Worm (Caenorhabditis elegans) whole organism, L3 larva: ENCODE data around the gene F56D6.18.

Source experiments
- R02D3.7 ChIP-seq: fragments of 150-350 bp; optimal IDR thresholded peaks from 2 replicates; lab custom pipeline; 2014; ENCODE audit warnings: missing biosample characterization, missing genetic modification characterization
- ZK546.5 ChIP-seq: sonication (generic microtip); optimal IDR thresholded peaks from 2 replicates; lab custom pipeline; 2017; ENCODE audit warnings: missing biosample characterization, missing genetic modification characterization
- ama-1 ChIP-seq: fragments of 150-350 bp; optimal IDR thresholded peaks from 2 replicates; lab custom pipeline; 2018
- ceh-16 ChIP-seq: sonication (generic microtip); optimal IDR thresholded peaks from 2 replicates; lab custom pipeline; 2017; ENCODE audit warnings: missing biosample characterization, missing genetic modification characterization
- ceh-82 ChIP-seq: fragments of 150-350 bp; optimal IDR thresholded peaks from 2 replicates; lab custom pipeline; 2014; ENCODE audit warnings: missing biosample characterization, missing genetic modification characterization
- ceh-9 ChIP-seq: sonication (generic microtip); optimal IDR thresholded peaks from 2 replicates; lab custom pipeline; 2018; ENCODE audit warnings: missing biosample characterization, missing genetic modification characterization
- daf-12 ChIP-seq: fragments of 150-350 bp; optimal IDR thresholded peaks from 2 replicates; lab custom pipeline; 2014; ENCODE audit warnings: missing biosample characterization, missing genetic modification reagents, missing genetic modification characterization
- egl-5 ChIP-seq: fragments of 150-350 bp; optimal IDR thresholded peaks from 2 replicates; lab custom pipeline; 2017; ENCODE audit warnings: missing biosample characterization, missing genetic modification reagents, missing genetic modification characterization, inconsistent platforms
- elt-1 ChIP-seq: fragments of 150-350 bp; optimal IDR thresholded peaks from 2 replicates; lab custom pipeline; 2014; ENCODE audit warnings: missing biosample characterization, missing genetic modification characterization
- elt-2 ChIP-seq: sonication (generic microtip); optimal IDR thresholded peaks from 2 replicates; lab custom pipeline; 2016; ENCODE audit warnings: missing genetic modification reagents, mild to moderate bottlenecking, missing genetic modification characterization, missing compliant biosample characterization
- elt-3 ChIP-seq, 3 experiments: fragments of 150-350 bp in 1 of 3; sonication (generic microtip) in 2 of 3; optimal IDR thresholded peaks; 2 replicates in 2 of 3; 4 replicates in 1 of 3; lab custom pipeline; 2014 to 2017; ENCODE audit warnings: missing biosample characterization in 3 of 3, missing genetic modification characterization in 3 of 3
- eor-1 ChIP-seq, 2 experiments: fragments of 150-350 bp; optimal IDR thresholded peaks; 2 replicates each; lab custom pipeline; 2014 to 2018; ENCODE audit warnings: missing biosample characterization in 2 of 2, missing genetic modification characterization in 2 of 2
- fkh-10 ChIP-seq: sonication (generic microtip); optimal IDR thresholded peaks from 2 replicates; lab custom pipeline; 2017; ENCODE audit warnings: missing biosample characterization, missing genetic modification reagents, missing genetic modification characterization
- fkh-2 ChIP-seq: fragments of 150-350 bp; optimal IDR thresholded peaks from 2 replicates; lab custom pipeline; 2014; ENCODE audit warnings: missing biosample characterization, missing genetic modification reagents, missing genetic modification characterization
- fos-1 ChIP-seq: fragments of 150-350 bp; optimal IDR thresholded peaks from 2 replicates; lab custom pipeline; 2014; ENCODE audit warnings: missing biosample characterization, missing genetic modification characterization
- lsy-12 ChIP-seq: sonication (generic microtip); optimal IDR thresholded peaks from 2 replicates; lab custom pipeline; 2016; ENCODE audit warnings: mild to moderate bottlenecking, missing genetic modification characterization, missing compliant biosample characterization
- mdl-1 ChIP-seq: fragments of 150-350 bp; optimal IDR thresholded peaks from 2 replicates; lab custom pipeline; 2014; ENCODE audit warnings: missing biosample characterization, missing genetic modification characterization
- mml-1 ChIP-seq: fragments of 150-350 bp; sonication (generic microtip); optimal IDR thresholded peaks from 3 replicates; lab custom pipeline; 2014; ENCODE audit warnings: missing biosample characterization, missing genetic modification characterization
- nfya-1 ChIP-seq: sonication (generic microtip); optimal IDR thresholded peaks from 2 replicates; lab custom pipeline; 2017; ENCODE audit warnings: missing genetic modification characterization, mild to moderate bottlenecking, missing compliant biosample characterization, antibody characterized with exemption, moderate library complexity; ENCODE audit not compliant: insufficient read depth
- nhr-11 ChIP-seq: fragments of 150-350 bp; optimal IDR thresholded peaks from 2 replicates; lab custom pipeline; 2014; ENCODE audit warnings: missing biosample characterization, missing genetic modification characterization
- nhr-12 ChIP-seq: fragments of 150-350 bp; optimal IDR thresholded peaks from 2 replicates; lab custom pipeline; 2014; ENCODE audit warnings: missing biosample characterization, missing genetic modification characterization
- nhr-23 ChIP-seq: fragments of 150-350 bp; optimal IDR thresholded peaks from 2 replicates; lab custom pipeline; 2014; ENCODE audit warnings: missing biosample characterization, missing genetic modification reagents, missing genetic modification characterization
- nhr-237 ChIP-seq: fragments of 150-350 bp; optimal IDR thresholded peaks from 2 replicates; lab custom pipeline; 2014; ENCODE audit warnings: missing biosample characterization, missing genetic modification characterization
- nhr-25 ChIP-seq: sonication (generic microtip); optimal IDR thresholded peaks from 2 replicates; lab custom pipeline; 2017; ENCODE audit warnings: missing biosample characterization, missing genetic modification characterization
- nhr-28 ChIP-seq: fragments of 150-350 bp; optimal IDR thresholded peaks from 2 replicates; lab custom pipeline; 2014; ENCODE audit warnings: missing biosample characterization, missing genetic modification characterization
- nhr-67 ChIP-seq: fragments of 150-350 bp; optimal IDR thresholded peaks from 2 replicates; lab custom pipeline; 2014; ENCODE audit warnings: missing biosample characterization, missing genetic modification characterization
- pha-4 ChIP-seq: fragments of 150-350 bp; optimal IDR thresholded peaks from 2 replicates; lab custom pipeline; 2014; ENCODE audit warnings: missing biosample characterization, missing genetic modification reagents, missing genetic modification characterization
- pqm-1 ChIP-seq: fragments of 150-350 bp; optimal IDR thresholded peaks from 2 replicates; lab custom pipeline; 2017; ENCODE audit warnings: missing biosample characterization, missing genetic modification characterization, inconsistent platforms
- sea-2 ChIP-seq: fragments of 150-350 bp; sonication (generic microtip); optimal IDR thresholded peaks from 4 replicates; lab custom pipeline; 2014; ENCODE audit warnings: missing biosample characterization, missing genetic modification reagents, missing genetic modification characterization
- skn-1 ChIP-seq: fragments of 150-350 bp; optimal IDR thresholded peaks from 2 replicates; lab custom pipeline; 2014; ENCODE audit warnings: missing biosample characterization, missing genetic modification characterization
- snpc-4 ChIP-seq: fragments of 150-350 bp; optimal IDR thresholded peaks from 2 replicates; lab custom pipeline; 2014; ENCODE audit warnings: missing biosample characterization, missing genetic modification characterization
- tbx-2 ChIP-seq: sonication (generic microtip); optimal IDR thresholded peaks from 2 replicates; lab custom pipeline; 2016; ENCODE audit warnings: mild to moderate bottlenecking, missing genetic modification characterization, missing compliant biosample characterization
- unc-62 ChIP-seq: fragments of 150-350 bp; sonication (generic microtip); optimal IDR thresholded peaks from 4 replicates; lab custom pipeline; 2014; ENCODE audit warnings: missing biosample characterization, missing genetic modification reagents, missing genetic modification characterization
- zag-1 ChIP-seq: fragments of 150-350 bp; optimal IDR thresholded peaks from 2 replicates; lab custom pipeline; 2014; ENCODE audit warnings: missing biosample characterization, missing genetic modification characterization
- ztf-4 ChIP-seq: fragments of 150-350 bp; optimal IDR thresholded peaks from 2 replicates; lab custom pipeline; 2014; ENCODE audit warnings: missing biosample characterization, missing genetic modification characterization

Gene F56D6.18

DNA sequence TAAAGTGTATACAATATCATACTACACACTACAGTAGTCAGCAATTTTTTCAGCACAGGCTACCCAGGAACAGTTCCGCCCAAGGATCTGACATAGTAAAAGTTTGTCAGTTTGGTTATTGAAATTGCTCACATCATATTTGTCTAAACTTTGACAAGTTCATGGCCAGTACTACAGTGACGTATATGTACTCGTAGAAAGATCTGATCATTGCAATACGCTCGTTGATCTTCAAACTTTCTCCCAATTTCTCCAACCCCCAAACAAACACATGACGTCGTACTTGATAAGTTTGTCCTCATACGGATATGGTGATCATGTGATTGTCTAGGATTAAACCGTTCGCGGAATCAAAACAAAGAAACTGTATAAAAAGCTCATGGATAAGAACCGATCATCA, 17.0 kb downstream of the F56D6.18 start, which contains the start of gene dct-8:
Gene dct-8 (plus strand): TSS at position 301 of the 400 bp plus-strand sequence.
- no peak for TF ChIP-seq eor-1 (tag; optimal IDR thresholded peaks at IDR 0.05; lab: Kevin White, UChicago)
- no peak for TF ChIP-seq tbx-2 (tag; lab: Kevin White, UChicago)
- TF ChIP-seq elt-1 (tag; lab: Kevin White, UChicago), result no peak
- TF ChIP-seq fos-1 (tag; lab: Kevin White, UChicago), result no peak
- TF ChIP-seq lsy-12 (tag; lab: Kevin White, UChicago), result no peak
- no peak for TF ChIP-seq nhr-67
- no peak for TF ChIP-seq nhr-25
- no peak for TF ChIP-seq fkh-2 (tag; lab: Kevin White, UChicago)
- no peak for TF ChIP-seq daf-12 (tag; lab: Kevin White, UChicago)
- no peak for TF ChIP-seq nhr-237 (tag; lab: Kevin White, UChicago)
- TF ChIP-seq nfya-1 (tag; lab: Kevin White, UChicago), result no peak
- no peak for TF ChIP-seq ceh-16 (tag; lab: Kevin White, UChicago)
- no peak for TF ChIP-seq snpc-4 (tag; lab: Kevin White, UChicago)
- no peak for TF ChIP-seq nhr-12 (tag; lab: Kevin White, UChicago)
- no peak for TF ChIP-seq ceh-82 (tag; lab: Kevin White, UChicago)
- TF ChIP-seq ZK546.5 (tag; lab: Kevin White, UChicago), result no peak

DNA sequence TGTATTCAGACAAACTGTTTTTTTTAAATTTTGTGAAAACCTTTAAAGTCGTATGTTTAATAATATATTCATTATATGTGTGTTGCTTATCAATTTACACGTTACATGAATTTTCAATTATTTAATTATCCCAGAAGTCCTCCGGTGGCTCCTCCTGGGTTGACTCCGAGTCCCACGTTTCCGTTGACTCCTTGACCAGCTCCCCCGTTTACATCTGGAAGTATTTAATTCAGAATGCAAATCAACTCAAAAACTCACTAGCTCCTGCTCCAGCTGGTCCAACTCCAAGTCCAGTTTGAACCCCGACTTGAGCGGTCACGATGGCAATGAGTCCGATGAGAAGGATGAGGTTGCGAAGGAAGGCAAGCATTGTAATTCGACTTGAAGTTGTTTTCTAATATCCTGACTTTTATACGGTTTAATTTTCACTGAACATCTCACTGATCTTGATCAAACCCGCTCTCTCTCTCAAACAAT, 17.7 kb downstream of the F56D6.18 start, which contains the start of gene F56D6.8:
Gene F56D6.8 (minus strand): TSS at position 427 of the 477 bp plus-strand sequence.
- TF ChIP-seq eor-1 (tag; optimal IDR thresholded peaks at IDR 0.05; lab: Kevin White, UChicago) (no peak), pha-4 (tag; lab: Kevin White, UChicago) (no peak), pqm-1 (tag; lab: Kevin White, UChicago) (no peak), elt-3 (tag; optimal IDR thresholded peaks at IDR 0.05; lab: Kevin White, UChicago) (no peak), lsy-12 (tag; lab: Kevin White, UChicago) (no peak), unc-62 (GFP tag; lab: Kevin White, UChicago) (no peak), fkh-10 (GFP tag; lab: Kevin White, UChicago) (no peak), ztf-4 (tag; lab: Kevin White, UChicago) (no peak), fkh-2 (tag; lab: Kevin White, UChicago) (no peak), mml-1 (tag; lab: Kevin White, UChicago) (no peak), nhr-11 (tag; lab: Kevin White, UChicago) (no peak)

DNA sequence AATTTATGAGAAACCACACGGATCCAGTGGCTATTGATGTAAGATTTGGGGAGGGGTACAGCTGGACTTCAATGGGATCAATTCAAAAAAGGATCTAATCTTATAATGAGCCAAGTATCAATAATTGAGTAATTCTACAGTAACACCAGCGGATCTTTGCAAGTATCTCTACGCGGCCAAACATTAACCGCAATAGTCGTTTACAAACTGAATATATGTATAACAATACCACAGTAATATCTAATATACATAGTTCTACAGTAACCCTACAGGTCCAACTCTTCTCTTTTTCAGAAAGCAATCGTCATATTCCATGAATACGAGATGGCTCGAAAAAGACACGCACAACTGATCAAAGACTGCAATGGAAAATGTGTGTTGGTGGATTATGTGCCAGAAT, 19.7 kb downstream of the F56D6.18 start, which contains the start of gene F56D6.9:
Gene F56D6.9 (plus strand): TSS at position 301 of the 400 bp plus-strand sequence.
- TF ChIP-seq egl-5, result no peak
- TF ChIP-seq zag-1 (tag; lab: Kevin White, UChicago), result no peak
- no peak for TF ChIP-seq ama-1 (lab: Kevin White, UChicago)
- no peak for TF ChIP-seq ceh-16 (tag; lab: Kevin White, UChicago)
- no peak for TF ChIP-seq ceh-9 (tag; lab: Kevin White, UChicago)
- TF ChIP-seq nhr-23 (tag; lab: Kevin White, UChicago), result no peak
- no peak for TF ChIP-seq mml-1 (tag; lab: Kevin White, UChicago)
- no peak for TF ChIP-seq R02D3.7
- no peak for TF ChIP-seq elt-1 (tag; lab: Kevin White, UChicago)
- no peak for TF ChIP-seq ceh-82 (tag; lab: Kevin White, UChicago)

DNA sequence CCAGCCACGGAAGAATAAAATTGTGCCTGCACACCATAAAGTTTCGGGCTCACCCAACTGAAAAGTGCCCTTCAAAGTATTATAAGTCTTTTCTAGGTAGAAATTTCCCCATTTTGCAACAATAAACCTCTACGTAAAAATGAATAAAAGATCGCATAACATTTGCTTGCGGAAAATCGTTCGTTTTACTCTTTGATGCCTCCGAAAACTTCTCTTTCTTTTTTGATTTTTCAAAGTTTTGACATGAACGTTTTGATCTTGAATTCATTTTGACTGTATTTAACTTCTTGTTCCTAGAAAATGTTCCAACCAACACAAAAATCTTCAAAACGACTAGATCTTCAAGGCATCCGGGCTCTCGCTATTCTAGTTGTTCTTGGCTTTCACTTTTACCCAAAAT, 22.8 kb downstream of the F56D6.18 start, which contains the start of gene oac-21:
Gene oac-21 (plus strand): TSS at position 301 of the 400 bp plus-strand sequence.
- TF ChIP-seq mdl-1 (tag; lab: Kevin White, UChicago) (no peak), sea-2 (GFP tag; lab: Kevin White, UChicago) (no peak), ceh-82 (tag; lab: Kevin White, UChicago) (no peak), nfya-1 (tag; lab: Kevin White, UChicago) (no peak), skn-1 (tag; lab: Kevin White, UChicago) (no peak), nhr-11 (tag; lab: Kevin White, UChicago) (no peak), egl-5 (no peak), snpc-4 (tag; lab: Kevin White, UChicago) (no peak), elt-2 (tag; lab: Kevin White, UChicago) (no peak), mml-1 (tag; lab: Kevin White, UChicago) (no peak), unc-62 (GFP tag; lab: Kevin White, UChicago) (no peak), R02D3.7 (no peak), nhr-28 (no peak)
